Fruit fly (Drosophila melanogaster) whole organism, embryonic: ENCODE data around the gene CG6178.

Experiments used
- Blimp-1 ChIP-seq: fragments of 200-800 bp; sonication (Bioruptor generic); optimal IDR thresholded peaks from 3 replicates; lab custom pipeline; 2018; ENCODE audit warnings: missing biosample characterization, missing genetic modification characterization, mild to moderate bottlenecking, moderate library complexity, missing genetic modification reagents
- CG10209 ChIP-seq: fragments of 200-800 bp; sonication (Bioruptor generic); optimal IDR thresholded peaks from 3 replicates; lab custom pipeline; 2017; ENCODE audit warnings: missing biosample characterization, mild to moderate bottlenecking, missing genetic modification characterization, missing genetic modification reagents
- CG10979 ChIP-seq: fragments of 200-800 bp; sonication (Bioruptor generic); optimal IDR thresholded peaks from 2 replicates; lab custom pipeline; 2018; ENCODE audit warnings: missing biosample characterization, mild to moderate bottlenecking, missing genetic modification characterization, moderate library complexity
- CG11085 ChIP-seq: fragments of 200-800 bp; sonication (Bioruptor generic); IDR thresholded peaks from 2 replicates; pipeline ENCODE4 v1.3.6; 2022; ENCODE audit warnings: missing biosample characterization, missing genetic modification characterization
- CG12219 ChIP-seq: fragments of 200-800 bp; sonication (Bioruptor generic); optimal IDR thresholded peaks from 3 replicates; lab custom pipeline; 2018; ENCODE audit warnings: missing biosample characterization, mild to moderate bottlenecking, missing genetic modification characterization
- CG14014 ChIP-seq: fragments of 200-800 bp; sonication (Bioruptor generic); IDR thresholded peaks from 2 replicates; pipeline ENCODE4 v1.3.6; 2022; ENCODE audit warnings: missing biosample characterization, missing genetic modification characterization
- CG17359 ChIP-seq: fragments of 200-800 bp; sonication (Bioruptor generic); optimal IDR thresholded peaks from 3 replicates; lab custom pipeline; 2018; ENCODE audit warnings: missing biosample characterization, mild to moderate bottlenecking, missing genetic modification characterization, moderate library complexity
- CG17829 ChIP-seq: fragments of 200-800 bp; optimal IDR thresholded peaks from 2 replicates; lab custom pipeline; 2019; ENCODE audit warnings: missing biosample characterization, mild to moderate bottlenecking, missing genetic modification characterization, moderate library complexity
- CG2678 ChIP-seq: fragments of 200-800 bp; sonication (Bioruptor generic); optimal IDR thresholded peaks from 3 replicates; lab custom pipeline; 2019; ENCODE audit warnings: missing biosample characterization, mild to moderate bottlenecking, missing genetic modification characterization, moderate library complexity
- CG2712 ChIP-seq: fragments of 200-800 bp; optimal IDR thresholded peaks from 3 replicates; lab custom pipeline; 2019; ENCODE audit warnings: missing biosample characterization, mild to moderate bottlenecking, missing genetic modification characterization, moderate library complexity
- CG34422 ChIP-seq: fragments of 200-800 bp; sonication (Bioruptor generic); IDR thresholded peaks from 3 replicates; pipeline ENCODE4 v1.3.6; 2022; ENCODE audit warnings: missing biosample characterization, missing genetic modification characterization
- CG43689 ChIP-seq: fragments of 200-800 bp; sonication (Bioruptor generic); IDR thresholded peaks from 2 replicates; pipeline ENCODE4 v1.3.6; 2022; ENCODE audit warnings: missing biosample characterization, missing genetic modification characterization
- CG4424 ChIP-seq: fragments of 200-800 bp; sonication (Bioruptor generic); optimal IDR thresholded peaks from 3 replicates; lab custom pipeline; 2016; ENCODE audit warnings: missing biosample characterization, missing genetic modification characterization
- CG4820 ChIP-seq: fragments of 200-800 bp; sonication (Bioruptor generic); optimal IDR thresholded peaks from 3 replicates; lab custom pipeline; 2016; ENCODE audit warnings: missing biosample characterization, missing genetic modification characterization
- CG7357 ChIP-seq: fragments of 200-800 bp; sonication (Bioruptor generic); IDR thresholded peaks from 3 replicates; pipeline ENCODE4 v1.3.6; 2022; ENCODE audit warnings: missing biosample characterization, missing genetic modification characterization
- CG7556 ChIP-seq: fragments of 200-800 bp; sonication (Bioruptor generic); optimal IDR thresholded peaks from 2 replicates; lab custom pipeline; 2017; ENCODE audit warnings: missing biosample characterization, mild to moderate bottlenecking, missing genetic modification characterization
- CG9727 ChIP-seq: fragments of 200-800 bp; sonication (Bioruptor generic); optimal IDR thresholded peaks from 3 replicates; lab custom pipeline; 2017; ENCODE audit warnings: missing biosample characterization, mild to moderate bottlenecking, missing genetic modification characterization
- D ChIP-seq, 2 experiments: fragments of 200-800 bp in 1 of 2; fragments of >200 bp in 1 of 2; sonication (Bioruptor generic) in 1 of 2; optimal IDR thresholded peaks; 2 replicates in 1 of 2; 3 replicates in 1 of 2; lab custom pipeline; 2017; ENCODE audit warnings: mild to moderate bottlenecking in 1 of 2, missing biosample characterization in 1 of 2, missing genetic modification characterization in 1 of 2, missing genetic modification reagents in 1 of 2
- E2f1 ChIP-seq: fragments of 200-800 bp; sonication (Bioruptor generic); IDR thresholded peaks from 2 replicates; pipeline ENCODE4 v1.3.6; 2022; ENCODE audit warnings: missing biosample characterization, missing genetic modification characterization
- Hr51 ChIP-seq, 2 experiments: fragments of 200-800 bp; sonication (Bioruptor generic); optimal IDR thresholded peaks; 2 replicates in 1 of 2; 3 replicates in 1 of 2; lab custom pipeline; 2016 to 2018; ENCODE audit warnings: missing biosample characterization in 2 of 2, missing genetic modification characterization in 2 of 2, mild to moderate bottlenecking in 1 of 2, moderate library complexity in 1 of 2
- Max ChIP-seq: fragments of 200-800 bp; sonication (Bioruptor generic); optimal IDR thresholded peaks from 2 replicates; lab custom pipeline; 2016; ENCODE audit warnings: missing biosample characterization, mild to moderate bottlenecking, missing genetic modification characterization
- Oaz ChIP-seq: fragments of 200-800 bp; sonication (Bioruptor generic); IDR thresholded peaks from 2 replicates; pipeline ENCODE4 v1.3.6; 2022; ENCODE audit warnings: missing biosample characterization, missing genetic modification characterization
- Sox102F ChIP-seq: fragments of 200-800 bp; sonication (Bioruptor generic); optimal IDR thresholded peaks from 2 replicates; lab custom pipeline; 2018; ENCODE audit warnings: missing biosample characterization, mild to moderate bottlenecking, missing genetic modification characterization, moderate library complexity
- ap ChIP-seq: fragments of 200-800 bp; sonication (Bioruptor generic); IDR thresholded peaks from 2 replicates; pipeline ENCODE4 v1.3.6; 2022; ENCODE audit warnings: missing biosample characterization, missing genetic modification characterization
- bab2 ChIP-seq: fragments of 200-800 bp; sonication (Bioruptor generic); optimal IDR thresholded peaks from 2 replicates; lab custom pipeline; 2016; ENCODE audit warnings: missing biosample characterization, missing genetic modification characterization
- ci ChIP-seq: fragments of 200-800 bp; sonication (Bioruptor generic); IDR thresholded peaks from 3 replicates; pipeline ENCODE4 v1.3.6; 2022; ENCODE audit warnings: missing biosample characterization, missing genetic modification characterization
- corto ChIP-seq: fragments of 200-800 bp; sonication (Bioruptor generic); optimal IDR thresholded peaks from 2 replicates; lab custom pipeline; 2016; ENCODE audit warnings: missing biosample characterization, mild to moderate bottlenecking, missing genetic modification characterization, moderate library complexity
- cwo ChIP-seq: fragments of 200-800 bp; sonication (Bioruptor generic); optimal IDR thresholded peaks from 3 replicates; lab custom pipeline; 2017; ENCODE audit warnings: missing biosample characterization, missing genetic modification characterization, mild to moderate bottlenecking, moderate library complexity, missing genetic modification reagents
- danr ChIP-seq: fragments of 200-800 bp; sonication (Bioruptor generic); IDR thresholded peaks from 2 replicates; pipeline ENCODE4 v1.3.6; 2022; ENCODE audit warnings: missing biosample characterization, missing genetic modification characterization
- dpn ChIP-seq, 2 experiments: fragments of 200-800 bp; sonication (Bioruptor generic); optimal IDR thresholded peaks; 3 replicates each; lab custom pipeline; 2016; ENCODE audit warnings: missing biosample characterization in 2 of 2, missing genetic modification characterization in 2 of 2
- ems ChIP-seq: fragments of 200-800 bp; sonication (Bioruptor generic); optimal IDR thresholded peaks from 3 replicates; lab custom pipeline; 2016; ENCODE audit warnings: missing biosample characterization, missing genetic modification characterization
- esg ChIP-seq: fragments of 200-800 bp; sonication (Bioruptor generic); conservative IDR thresholded peaks from 2 replicates; pipeline ENCODE4 v1.3.6; 2022; ENCODE audit warnings: missing biosample characterization, missing genetic modification characterization
- ewg ChIP-seq: fragments of 200-800 bp; sonication (Bioruptor generic); optimal IDR thresholded peaks from 3 replicates; lab custom pipeline; 2017; ENCODE audit warnings: mild to moderate bottlenecking, missing biosample characterization, missing genetic modification reagents, missing genetic modification characterization
- gro ChIP-seq: fragments of 200-800 bp; sonication (Bioruptor generic); optimal IDR thresholded peaks from 2 replicates; lab custom pipeline; 2016; ENCODE audit warnings: missing biosample characterization, missing genetic modification characterization
- hth ChIP-seq: fragments of >200 bp; optimal IDR thresholded peaks from 2 replicates; lab custom pipeline; 2017; ENCODE audit warnings: inconsistent platforms
- ind ChIP-seq: fragments of 200-800 bp; sonication (Bioruptor generic); optimal IDR thresholded peaks from 3 replicates; lab custom pipeline; 2016; ENCODE audit warnings: missing biosample characterization, missing genetic modification characterization
- jumu ChIP-seq: fragments of 200-800 bp; sonication (Bioruptor generic); optimal IDR thresholded peaks from 3 replicates; lab custom pipeline; 2016; ENCODE audit warnings: missing biosample characterization, missing genetic modification characterization
- lmd ChIP-seq: fragments of 200-800 bp; sonication (Bioruptor generic); IDR thresholded peaks from 2 replicates; pipeline ENCODE4 v1.3.6; 2022; ENCODE audit warnings: missing biosample characterization, missing genetic modification characterization
- lola ChIP-seq, 3 experiments: fragments of >200 bp in 2 of 3; fragments of 200-800 bp in 1 of 3; sonication (Bioruptor generic) in 1 of 3; optimal IDR thresholded peaks; 2 replicates each; lab custom pipeline; 2017 to 2019; ENCODE audit warnings: missing biosample characterization in 3 of 3, missing genetic modification characterization in 3 of 3, mild to moderate bottlenecking in 1 of 3, moderate library complexity in 1 of 3
- mam ChIP-seq: fragments of 200-800 bp; sonication (Bioruptor generic); optimal IDR thresholded peaks from 3 replicates; lab custom pipeline; 2016; ENCODE audit warnings: missing biosample characterization, missing genetic modification characterization
- mirr ChIP-seq: fragments of 200-800 bp; sonication (Bioruptor generic); optimal IDR thresholded peaks from 3 replicates; lab custom pipeline; 2018; ENCODE audit warnings: missing biosample characterization, mild to moderate bottlenecking, missing genetic modification characterization
- nmo ChIP-seq: fragments of 200-800 bp; sonication (Bioruptor generic); optimal IDR thresholded peaks from 2 replicates; lab custom pipeline; 2018; ENCODE audit warnings: missing biosample characterization, mild to moderate bottlenecking, missing genetic modification characterization, moderate library complexity
- onecut ChIP-seq: fragments of 200-800 bp; sonication (Bioruptor generic); IDR thresholded peaks from 2 replicates; pipeline ENCODE4 v1.3.6; 2022; ENCODE audit warnings: missing biosample characterization, missing genetic modification characterization
- phol ChIP-seq: fragments of 200-800 bp; sonication (Bioruptor generic); optimal IDR thresholded peaks from 3 replicates; lab custom pipeline; 2018; ENCODE audit warnings: missing biosample characterization, mild to moderate bottlenecking, missing genetic modification characterization, moderate library complexity
- ranshi ChIP-seq: fragments of 200-800 bp; sonication (Bioruptor generic); IDR thresholded peaks from 2 replicates; pipeline ENCODE4 v1.3.6; 2022; ENCODE audit warnings: missing biosample characterization, missing genetic modification characterization
- run ChIP-seq: fragments of 200-800 bp; sonication (Bioruptor generic); optimal IDR thresholded peaks from 3 replicates; lab custom pipeline; 2018; ENCODE audit warnings: missing biosample characterization, mild to moderate bottlenecking, missing genetic modification characterization
- tgo ChIP-seq: fragments of 200-800 bp; sonication (Bioruptor generic); IDR thresholded peaks from 3 replicates; pipeline ENCODE4 v1.3.6; 2022; ENCODE audit warnings: missing biosample characterization, missing genetic modification characterization
- trem ChIP-seq: fragments of 200-800 bp; optimal IDR thresholded peaks from 3 replicates; lab custom pipeline; 2019; ENCODE audit warnings: missing biosample characterization, mild to moderate bottlenecking, missing genetic modification characterization, moderate library complexity
- unpg ChIP-seq: fragments of 200-800 bp; sonication (Bioruptor generic); optimal IDR thresholded peaks from 3 replicates; lab custom pipeline; 2018; ENCODE audit warnings: missing biosample characterization, mild to moderate bottlenecking, missing genetic modification characterization, moderate library complexity
- vvl ChIP-seq: fragments of 200-800 bp; sonication (Bioruptor generic); IDR thresholded peaks from 2 replicates; pipeline ENCODE4 v1.3.6; 2022; ENCODE audit warnings: missing biosample characterization, missing genetic modification characterization

Gene CG6178

dm6 chr3R:24142971-24143370, 9.2 kb upstream of the CG6178 start (continued):
- TF ChIP-seq nmo (GFP tag; lab: Kevin White, UChicago) (peak; percentile 40), CG12219 (no peak), CG7357 (GFP tag; lab: Robert Waterston, UW) (no peak), ewg (GFP tag; lab: Kevin White, UChicago) (peak; percentile 15), run (tag; lab: Kevin White, UChicago) (no peak), vvl (peak; percentile 68), ap (GFP tag; lab: Robert Waterston, UW) (peak; percentile 35; the same call in 1 of the 2 replicates), CG4424 (GFP tag; lab: Kevin White, UChicago) (peak; percentile 15), trem (tag; lab: Kevin White, UChicago) (no peak), Oaz (GFP tag; lab: Robert Waterston, UW) (no peak), D (optimal IDR thresholded peaks at IDR 0.05; lab: Kevin White, UChicago) (no peak), D (GFP tag; optimal IDR thresholded peaks at IDR 0.05; lab: Kevin White, UChicago) (peak; percentile 10), CG4820 (GFP tag; lab: Kevin White, UChicago) (peak; percentile 37), bab2 (GFP tag; lab: Kevin White, UChicago) (peak; percentile 8), ranshi (0 out of 2 replicates have a peak, but pooled peaks have one; percentile 21), mirr (GFP tag; lab: Kevin White, UChicago) (no peak), jumu (GFP tag; lab: Kevin White, UChicago) (no peak), CG14014 (GFP tag; lab: Robert Waterston, UW) (no peak), CG9727 (GFP tag; lab: Kevin White, UChicago) (no peak), Hr51 (GFP tag; optimal IDR thresholded peaks at IDR 0.05; lab: Kevin White, UChicago) (peak in 1 of 2 experiments; percentile 20), onecut (GFP tag; lab: Robert Waterston, UW) (peak; percentile 5; the same call in 1 of the 2 replicates), Sox102F (GFP tag; lab: Kevin White, UChicago) (peak; percentile 55), gro (GFP tag; lab: Kevin White, UChicago) (no peak), tgo (GFP tag; lab: Robert Waterston, UW) (peak; percentile 46; the same call in 2 of the 3 replicates), corto (GFP tag; lab: Kevin White, UChicago) (peak; percentile 76), lmd (GFP tag; lab: Robert Waterston, UW) (peak; percentile 33; the same call in 1 of the 2 replicates), dpn (GFP tag; optimal IDR thresholded peaks at IDR 0.05; lab: Kevin White, UChicago) (peak in 1 of 2 experiments; percentile 14), Max (no peak), CG10979 (peak; percentile 58), hth (lab: Kevin White, UChicago) (no peak), mam (GFP tag; lab: Kevin White, UChicago) (peak; percentile 10), ind (GFP tag; lab: Kevin White, UChicago) (peak; percentile 23), ci (GFP tag; lab: Robert Waterston, UW) (peak; percentile 63; the same call in 1 of the 3 replicates), E2f1 (peak; percentile 58), cwo (GFP tag; lab: Kevin White, UChicago) (peak; percentile 1), phol (tag; lab: Kevin White, UChicago) (peak; percentile 40), CG43689 (GFP tag; lab: Robert Waterston, UW) (no peak), CG7556 (GFP tag; lab: Kevin White, UChicago) (no peak), CG10209 (no peak), CG17359 (tag; lab: Kevin White, UChicago) (peak; percentile 49), CG2712 (tag; lab: Kevin White, UChicago) (peak; percentile 58), ems (GFP tag; lab: Kevin White, UChicago) (peak; percentile 0), CG34422 (no peak), lola (GFP tag; optimal IDR thresholded peaks at IDR 0.05; lab: Kevin White, UChicago) (peak in 1 of 3 experiments; percentile 3), esg (GFP tag; lab: Robert Waterston, UW) (peak; percentile 31; the same call in 1 of the 2 replicates), unpg (peak; percentile 16), CG2678 (tag; lab: Kevin White, UChicago) (peak; percentile 47), CG11085 (GFP tag; lab: Robert Waterston, UW) (no peak), Blimp-1 (GFP tag; lab: Kevin White, UChicago) (peak; percentile 57), CG17829 (tag; lab: Kevin White, UChicago) (peak; percentile 22), danr (GFP tag; lab: Robert Waterston, UW) (no peak)
